Fruit fly (Drosophila melanogaster) whole organism, embryonic: ENCODE results near the gene CG42240.

Experiments used
- ATbp ChIP-seq: fragments of 200-800 bp; sonication (Bioruptor generic); optimal IDR thresholded peaks from 2 replicates; lab custom pipeline; 2017; ENCODE audit warnings: missing biosample characterization, mild to moderate bottlenecking, missing genetic modification characterization, missing genetic modification reagents
- Abd-B ChIP-seq: fragments of 200-800 bp; sonication (Bioruptor generic); optimal IDR thresholded peaks from 2 replicates; lab custom pipeline; 2018; ENCODE audit warnings: missing biosample characterization, mild to moderate bottlenecking, missing genetic modification characterization, moderate library complexity
- Antp ChIP-seq: fragments of 200-800 bp; sonication (Bioruptor generic); optimal IDR thresholded peaks from 3 replicates; lab custom pipeline; 2016; ENCODE audit warnings: missing biosample characterization, missing genetic modification characterization
- Bgb ChIP-seq: fragments of 200-800 bp; sonication (Bioruptor generic); IDR thresholded peaks from 2 replicates; pipeline ENCODE4 v1.3.6; 2022; ENCODE audit warnings: missing biosample characterization, missing genetic modification characterization; ENCODE audit not compliant: partially characterized antibody
- CG10209 ChIP-seq: fragments of 200-800 bp; sonication (Bioruptor generic); optimal IDR thresholded peaks from 3 replicates; lab custom pipeline; 2017; ENCODE audit warnings: missing biosample characterization, mild to moderate bottlenecking, missing genetic modification characterization, missing genetic modification reagents
- CG10654 ChIP-seq: fragments of 200-800 bp; sonication (Bioruptor generic); optimal IDR thresholded peaks from 2 replicates; lab custom pipeline; 2016; ENCODE audit warnings: missing biosample characterization, missing genetic modification characterization
- CG12071 ChIP-seq: fragments of 200-800 bp; sonication (Bioruptor generic); optimal IDR thresholded peaks from 3 replicates; lab custom pipeline; 2018; ENCODE audit warnings: missing biosample characterization, mild to moderate bottlenecking, missing genetic modification characterization
- CG13123 ChIP-seq: fragments of 200-800 bp; sonication (Bioruptor generic); optimal IDR thresholded peaks from 2 replicates; lab custom pipeline; 2016; ENCODE audit warnings: missing biosample characterization, missing genetic modification characterization
- CG13287 ChIP-seq: fragments of 200-800 bp; sonication (Bioruptor generic); IDR thresholded peaks from 2 replicates; pipeline ENCODE4 v1.3.6; 2022; ENCODE audit warnings: missing biosample characterization, missing genetic modification characterization; ENCODE audit not compliant: partially characterized antibody
- CG13624 ChIP-seq: fragments of 200-800 bp; sonication (Bioruptor generic); optimal IDR thresholded peaks from 2 replicates; lab custom pipeline; 2016; ENCODE audit warnings: missing biosample characterization, missing genetic modification characterization
- CG1602 ChIP-seq: fragments of 200-800 bp; sonication (Bioruptor generic); optimal IDR thresholded peaks from 3 replicates; lab custom pipeline; 2016; ENCODE audit warnings: missing biosample characterization, missing genetic modification characterization
- CG17186 ChIP-seq: fragments of 200-800 bp; sonication (Bioruptor generic); optimal IDR thresholded peaks from 3 replicates; lab custom pipeline; 2017; ENCODE audit warnings: missing biosample characterization, missing genetic modification reagents, missing genetic modification characterization
- CG17568 ChIP-seq: fragments of 200-800 bp; sonication (Bioruptor generic); optimal IDR thresholded peaks from 2 replicates; lab custom pipeline; 2018; ENCODE audit warnings: missing biosample characterization, mild to moderate bottlenecking, missing genetic modification characterization, moderate library complexity
- CG17612 ChIP-seq: fragments of 200-800 bp; sonication (Bioruptor generic); IDR thresholded peaks from 2 replicates; pipeline ENCODE4 v1.3.6; 2022; ENCODE audit warnings: missing biosample characterization, missing genetic modification characterization
- CG17802 ChIP-seq: fragments of 200-800 bp; sonication (Bioruptor generic); optimal IDR thresholded peaks from 2 replicates; lab custom pipeline; 2018; ENCODE audit warnings: missing biosample characterization, mild to moderate bottlenecking, missing genetic modification characterization, moderate library complexity
- CG18764 ChIP-seq: fragments of 200-800 bp; sonication (Bioruptor generic); optimal IDR thresholded peaks from 3 replicates; lab custom pipeline; 2016; ENCODE audit warnings: missing biosample characterization, missing genetic modification characterization
- CG2199 ChIP-seq: fragments of 200-800 bp; sonication (Bioruptor generic); IDR thresholded peaks from 3 replicates; pipeline ENCODE4 v1.3.6; 2022; ENCODE audit warnings: missing biosample characterization, missing genetic modification characterization
- CG30403 ChIP-seq: fragments of 200-800 bp; sonication (Bioruptor generic); optimal IDR thresholded peaks from 3 replicates; lab custom pipeline; 2016; ENCODE audit warnings: missing biosample characterization, missing genetic modification characterization
- CG31388 ChIP-seq: fragments of 200-800 bp; sonication (Bioruptor generic); optimal IDR thresholded peaks from 2 replicates; lab custom pipeline; 2016; ENCODE audit warnings: missing biosample characterization, missing genetic modification characterization
- CG4424 ChIP-seq: fragments of 200-800 bp; sonication (Bioruptor generic); optimal IDR thresholded peaks from 3 replicates; lab custom pipeline; 2016; ENCODE audit warnings: missing biosample characterization, missing genetic modification characterization
- CG7928 ChIP-seq: fragments of 200-800 bp; sonication (Bioruptor generic); optimal IDR thresholded peaks from 2 replicates; lab custom pipeline; 2017; ENCODE audit warnings: missing biosample characterization, mild to moderate bottlenecking, missing genetic modification characterization
- CG7963 ChIP-seq: fragments of 200-800 bp; sonication (Bioruptor generic); IDR thresholded peaks from 3 replicates; pipeline ENCODE4 v1.3.6; 2022; ENCODE audit warnings: missing biosample characterization, missing genetic modification characterization; ENCODE audit not compliant: partially characterized antibody
- CG8478 ChIP-seq: fragments of >200 bp; optimal IDR thresholded peaks from 2 replicates; lab custom pipeline; 2018
- Dip3 ChIP-seq: fragments of 200-800 bp; sonication (Bioruptor generic); optimal IDR thresholded peaks from 3 replicates; lab custom pipeline; 2016; ENCODE audit warnings: missing biosample characterization, missing genetic modification characterization
- Ets65A ChIP-seq: fragments of 200-800 bp; sonication (Bioruptor generic); peaks from one replicate; lab custom pipeline; 2016; ENCODE audit warnings: missing biosample characterization, missing genetic modification characterization
- H15 ChIP-seq: fragments of 200-800 bp; sonication (Bioruptor generic); IDR thresholded peaks from 3 replicates; pipeline ENCODE4 v1.3.6; 2022; ENCODE audit warnings: missing biosample characterization, missing genetic modification characterization
- Hr51 ChIP-seq, 2 experiments: fragments of 200-800 bp; sonication (Bioruptor generic); optimal IDR thresholded peaks; 2 replicates in 1 of 2; 3 replicates in 1 of 2; lab custom pipeline; 2016 to 2018; ENCODE audit warnings: missing biosample characterization in 2 of 2, missing genetic modification characterization in 2 of 2, mild to moderate bottlenecking in 1 of 2, moderate library complexity in 1 of 2
- Hsf ChIP-seq: fragments of 200-800 bp; sonication (Bioruptor generic); optimal IDR thresholded peaks from 3 replicates; lab custom pipeline; 2016; ENCODE audit warnings: missing biosample characterization, missing genetic modification characterization
- Optix ChIP-seq: fragments of 200-800 bp; sonication (Bioruptor generic); IDR thresholded peaks from 3 replicates; pipeline ENCODE4 v1.3.6; 2022; ENCODE audit warnings: missing biosample characterization, missing genetic modification characterization
- PHDP ChIP-seq: fragments of 200-800 bp; sonication (Bioruptor generic); optimal IDR thresholded peaks from 3 replicates; lab custom pipeline; 2018; ENCODE audit warnings: missing biosample characterization, mild to moderate bottlenecking, missing genetic modification characterization, moderate library complexity
- Ptx1 ChIP-seq: fragments of 200-800 bp; sonication (Bioruptor generic); IDR thresholded peaks from 2 replicates; pipeline ENCODE4 v1.3.6; 2022; ENCODE audit warnings: missing biosample characterization, missing genetic modification characterization
- Ssrp ChIP-seq: fragments of 200-800 bp; sonication (Bioruptor generic); optimal IDR thresholded peaks from 2 replicates; lab custom pipeline; 2018; ENCODE audit warnings: missing biosample characterization, mild to moderate bottlenecking, missing genetic modification characterization, moderate library complexity
- Tbp ChIP-seq: fragments of >200 bp; optimal IDR thresholded peaks from 2 replicates; lab custom pipeline; 2018; ENCODE audit warnings: missing biosample characterization, missing genetic modification characterization
- chif ChIP-seq, 2 experiments: fragments of 200-800 bp; sonication (Bioruptor generic); optimal IDR thresholded peaks; 3 replicates each; lab custom pipeline; 2016; ENCODE audit warnings: missing biosample characterization in 2 of 2, missing genetic modification characterization in 2 of 2
- crc ChIP-seq: fragments of 200-800 bp; sonication (Bioruptor generic); optimal IDR thresholded peaks from 2 replicates; lab custom pipeline; 2016; ENCODE audit warnings: missing biosample characterization, missing genetic modification characterization
- crol ChIP-seq: fragments of 200-800 bp; sonication (Bioruptor generic); IDR thresholded peaks from 2 replicates; pipeline ENCODE4 v1.3.6; 2022; ENCODE audit warnings: missing biosample characterization, missing genetic modification characterization
- esg ChIP-seq: fragments of 200-800 bp; sonication (Bioruptor generic); conservative IDR thresholded peaks from 2 replicates; pipeline ENCODE4 v1.3.6; 2022; ENCODE audit warnings: missing biosample characterization, missing genetic modification characterization
- gt ChIP-seq: fragments of 200-800 bp; sonication (Bioruptor generic); IDR thresholded peaks from 2 replicates; pipeline ENCODE4 v1.3.6; 2022; ENCODE audit warnings: missing biosample characterization, missing genetic modification characterization
- kni ChIP-seq: fragments of 200-800 bp; sonication (Bioruptor generic); optimal IDR thresholded peaks from 3 replicates; lab custom pipeline; 2017; ENCODE audit warnings: mild to moderate bottlenecking, missing biosample characterization, missing genetic modification reagents, missing genetic modification characterization
- lab ChIP-seq: fragments of 200-800 bp; sonication (Bioruptor generic); optimal IDR thresholded peaks from 3 replicates; lab custom pipeline; 2017; ENCODE audit warnings: missing biosample characterization, missing genetic modification characterization, mild to moderate bottlenecking, moderate library complexity, missing genetic modification reagents
- nerfin-1 ChIP-seq: fragments of 200-800 bp; sonication (Bioruptor generic); optimal IDR thresholded peaks from 3 replicates; lab custom pipeline; 2019; ENCODE audit warnings: missing biosample characterization, mild to moderate bottlenecking, missing genetic modification characterization, moderate library complexity
- oc ChIP-seq: fragments of 200-800 bp; sonication (Bioruptor generic); optimal IDR thresholded peaks from 2 replicates; lab custom pipeline; 2018; ENCODE audit warnings: missing biosample characterization, mild to moderate bottlenecking, missing genetic modification characterization, moderate library complexity
- onecut ChIP-seq: fragments of 200-800 bp; sonication (Bioruptor generic); IDR thresholded peaks from 2 replicates; pipeline ENCODE4 v1.3.6; 2022; ENCODE audit warnings: missing biosample characterization, missing genetic modification characterization
- org-1 ChIP-seq: fragments of 200-800 bp; sonication (Bioruptor generic); optimal IDR thresholded peaks from 2 replicates; lab custom pipeline; 2017; ENCODE audit warnings: missing biosample characterization, missing genetic modification characterization
- pnt ChIP-seq: fragments of 200-800 bp; sonication (Bioruptor generic); optimal IDR thresholded peaks from 3 replicates; lab custom pipeline; 2016; ENCODE audit warnings: missing biosample characterization, missing genetic modification characterization
- pros ChIP-seq: fragments of 200-800 bp; sonication (Bioruptor generic); optimal IDR thresholded peaks from 3 replicates; lab custom pipeline; 2019; ENCODE audit warnings: missing biosample characterization, mild to moderate bottlenecking, missing genetic modification characterization, moderate library complexity
- pum ChIP-seq: fragments of 200-800 bp; sonication (Bioruptor generic); optimal IDR thresholded peaks from 2 replicates; lab custom pipeline; 2016; ENCODE audit warnings: missing biosample characterization, missing genetic modification characterization
- ranshi ChIP-seq: fragments of 200-800 bp; sonication (Bioruptor generic); IDR thresholded peaks from 2 replicates; pipeline ENCODE4 v1.3.6; 2022; ENCODE audit warnings: missing biosample characterization, missing genetic modification characterization
- sd ChIP-seq: fragments of 200-800 bp; sonication (Bioruptor generic); optimal IDR thresholded peaks from 3 replicates; lab custom pipeline; 2018; ENCODE audit warnings: missing biosample characterization, mild to moderate bottlenecking, missing genetic modification characterization, moderate library complexity
- trh ChIP-seq: fragments of 200-800 bp; sonication (Bioruptor generic); optimal IDR thresholded peaks from 2 replicates; lab custom pipeline; 2016; ENCODE audit warnings: missing biosample characterization, missing genetic modification characterization
- unc-4 ChIP-seq: fragments of 200-800 bp; sonication (Bioruptor generic); IDR thresholded peaks from 2 replicates; pipeline ENCODE4 v1.3.6; 2022; ENCODE audit warnings: missing biosample characterization, missing genetic modification characterization; ENCODE audit not compliant: partially characterized antibody

CG42240 gene

DNA sequence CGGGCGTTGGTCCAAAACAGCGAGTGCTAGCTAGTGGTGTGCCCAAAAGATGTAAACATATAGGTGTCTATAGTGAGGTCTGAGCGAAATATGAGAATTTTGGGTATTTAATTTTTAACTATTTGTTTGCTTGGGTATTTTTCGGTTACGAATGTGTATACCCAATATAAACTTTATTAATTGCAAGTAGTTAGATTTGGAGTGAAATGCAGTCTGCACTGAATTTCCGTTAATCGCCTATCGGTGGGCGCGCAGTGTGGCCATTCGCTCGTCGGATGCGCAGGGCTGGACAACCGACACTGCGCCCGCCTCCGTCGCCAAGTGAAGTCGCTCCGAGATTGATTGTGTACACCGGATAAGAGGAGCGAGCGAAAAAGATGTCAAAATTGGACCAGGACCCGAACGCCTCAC lies 35.5 kb upstream of the CG42240 start, which contains the start of the genes CG15891 and CG3815 (continued):
- TF ChIP-seq esg (GFP tag; lab: Robert Waterston, UW) (0 out of 2 replicates have a peak, but pooled peaks have one; percentile 42), pum (GFP tag; lab: Kevin White, UChicago) (peak; percentile 57), trh (GFP tag; lab: Kevin White, UChicago) (no peak), CG12071 (no peak), Ptx1 (peak; percentile 72), nerfin-1 (tag; lab: Kevin White, UChicago) (peak; percentile 51), Ets65A (GFP tag; lab: Kevin White, UChicago) (peak; percentile 94), oc (tag; lab: Kevin White, UChicago) (no peak), Hsf (GFP tag; lab: Kevin White, UChicago) (peak; percentile 47), CG17802 (tag; lab: Kevin White, UChicago) (peak; percentile 35), onecut (GFP tag; lab: Robert Waterston, UW) (peak; percentile 34; the same call in 1 of the 2 replicates), CG31388 (GFP tag; lab: Kevin White, UChicago) (no peak), Antp (GFP tag; lab: Kevin White, UChicago) (peak; percentile 22), chif (GFP tag; optimal IDR thresholded peaks at IDR 0.05; lab: Kevin White, UChicago) (peak; percentile 13 to 33), H15 (GFP tag; lab: Robert Waterston, UW) (no peak), CG17568 (no peak), CG30403 (GFP tag; lab: Kevin White, UChicago) (peak; percentile 61), sd (tag; lab: Kevin White, UChicago) (no peak), PHDP (tag; lab: Kevin White, UChicago) (no peak), ATbp (GFP tag; lab: Kevin White, UChicago) (no peak), CG7928 (GFP tag; lab: Kevin White, UChicago) (peak; percentile 93), CG13123 (GFP tag; lab: Kevin White, UChicago) (no peak), CG18764 (GFP tag; lab: Kevin White, UChicago) (no peak), Hr51 (GFP tag; optimal IDR thresholded peaks at IDR 0.05; lab: Kevin White, UChicago) (no peak), CG10654 (GFP tag; lab: Kevin White, UChicago) (peak; percentile 37), crc (GFP tag; lab: Kevin White, UChicago) (no peak), pnt (GFP tag; lab: Kevin White, UChicago) (peak; percentile 25), CG1602 (GFP tag; lab: Kevin White, UChicago) (no peak), CG2199 (GFP tag; lab: Robert Waterston, UW) (no peak), Tbp (GFP tag; lab: Kevin White, UChicago) (no peak), gt (GFP tag; lab: Robert Waterston, UW) (0 out of 2 replicates have a peak, but pooled peaks have one; percentile 13), kni (GFP tag; lab: Kevin White, UChicago) (no peak), CG13624 (GFP tag; lab: Kevin White, UChicago) (peak; percentile 88), Bgb (GFP tag; lab: Robert Waterston, UW) (peak; percentile 23; the same call in 1 of the 2 replicates), Optix (GFP tag; lab: Robert Waterston, UW) (no peak), Abd-B (GFP tag; lab: Kevin White, UChicago) (peak; percentile 54), CG7963 (GFP tag; lab: Robert Waterston, UW) (no peak), CG17186 (GFP tag; lab: Kevin White, UChicago) (peak; percentile 95), Ssrp (tag; lab: Kevin White, UChicago) (peak; percentile 5), Dip3 (GFP tag; lab: Kevin White, UChicago) (peak; percentile 48), crol (GFP tag; lab: Robert Waterston, UW) (peak; percentile 57), unc-4 (peak; percentile 59; the same call in 1 of the 2 replicates), pros (GFP tag; lab: Kevin White, UChicago) (no peak), CG4424 (GFP tag; lab: Kevin White, UChicago) (peak; percentile 7), CG13287 (GFP tag; lab: Robert Waterston, UW) (peak; percentile 51; the same call in 1 of the 2 replicates), CG10209 (GFP tag; lab: Kevin White, UChicago) (no peak), lab (GFP tag; lab: Kevin White, UChicago) (no peak), ranshi (GFP tag; lab: Robert Waterston, UW) (peak; percentile 36; the same call in 1 of the 2 replicates), CG17612 (GFP tag; lab: Robert Waterston, UW) (no peak), CG8478 (lab: Kevin White, UChicago) (no peak), org-1 (no peak)
